Worm (Caenorhabditis elegans): Measurements from ENCODE around the gene C46E10.3.

Gene C46E10.3

DNA sequence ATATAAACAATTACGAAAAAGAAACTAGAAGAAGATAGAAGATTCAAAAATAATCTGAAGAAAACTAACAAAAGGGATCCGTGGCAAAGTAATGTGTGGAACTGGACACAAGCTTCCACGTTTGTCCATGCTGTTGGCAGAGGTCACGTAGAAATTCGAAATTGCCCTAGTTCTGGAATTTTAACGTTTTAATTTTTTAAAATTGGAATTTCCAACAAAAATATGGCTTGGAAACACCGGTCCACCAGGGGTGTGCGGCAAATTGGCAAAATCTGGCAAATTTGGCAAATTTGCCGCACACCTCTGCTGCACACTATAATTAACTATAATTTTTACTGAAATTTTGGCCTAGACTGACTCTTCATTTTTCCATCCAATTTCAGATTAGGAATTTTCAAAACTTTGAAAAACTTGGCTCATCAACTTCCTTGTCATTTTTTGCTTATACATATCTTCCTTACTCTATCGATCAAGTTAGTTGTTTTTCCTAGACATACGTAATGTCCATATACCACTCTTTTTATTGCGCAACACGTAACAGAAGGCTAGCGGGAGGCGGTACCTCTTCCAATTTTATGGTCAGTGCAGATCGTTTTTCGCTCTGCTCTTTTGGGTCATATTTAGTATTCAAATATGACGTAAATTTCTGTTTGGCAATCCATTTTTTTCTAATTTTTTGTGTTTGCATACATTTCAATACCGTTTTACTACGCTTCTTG is 39.6 kb upstream of the C46E10.3 start, which contains the start of gene F19B10.10:
TSS of gene F19B10.10 (minus strand) at position 51 of the 719 bp plus-strand sequence.
- TF ChIP-seq zip-8 (tag; optimal IDR thresholded peaks at IDR 0.05) (peak; percentile 92), nhr-237 (tag; optimal IDR thresholded peaks at IDR 0.05) (no peak)

DNA sequence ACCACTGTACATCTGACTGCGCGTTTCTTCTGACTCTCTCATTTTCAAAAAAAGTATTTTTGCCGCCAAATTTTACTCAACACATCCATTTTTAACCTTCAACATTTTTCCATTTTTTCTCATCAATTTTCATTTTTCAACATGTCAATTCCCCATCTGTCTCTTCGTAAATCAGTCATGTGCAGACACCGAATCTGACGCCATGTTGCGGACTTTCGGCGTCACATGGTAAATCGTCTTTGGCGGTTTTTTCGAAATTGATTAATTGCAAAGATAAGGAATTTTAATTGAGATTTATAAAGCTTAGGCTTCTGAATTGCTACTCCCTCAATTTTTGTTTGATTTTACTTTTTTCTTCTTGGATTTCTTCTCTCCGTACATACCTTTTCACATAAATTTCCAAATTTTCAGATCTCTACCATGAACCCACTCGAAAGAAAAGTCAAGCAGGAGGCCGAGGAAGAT is 38.3 kb upstream of the C46E10.3 start, which contains the start of gene F19B10.1:
TSS of gene F19B10.1 (plus strand) at position 415 of the 465 bp plus-strand sequence.
- TF ChIP-seq pha-4 (tag; optimal IDR thresholded peaks at IDR 0.05): peak; percentile 10
- no peak for TF ChIP-seq tbx-8 (GFP tag; optimal IDR thresholded peaks at IDR 0.05)
- TF ChIP-seq unc-62 (GFP tag; optimal IDR thresholded peaks at IDR 0.05): peak; percentile 66
- TF ChIP-seq ces-1 (GFP tag; optimal IDR thresholded peaks at IDR 0.05): no peak
- peak; percentile 26 for TF ChIP-seq mep-1 (tag; optimal IDR thresholded peaks at IDR 0.05)
- TF ChIP-seq hlh-1 (tag; optimal IDR thresholded peaks at IDR 0.05): peak; percentile 82
- peak; percentile 22 for TF ChIP-seq lin-13 (tag; optimal IDR thresholded peaks at IDR 0.05)

DNA sequence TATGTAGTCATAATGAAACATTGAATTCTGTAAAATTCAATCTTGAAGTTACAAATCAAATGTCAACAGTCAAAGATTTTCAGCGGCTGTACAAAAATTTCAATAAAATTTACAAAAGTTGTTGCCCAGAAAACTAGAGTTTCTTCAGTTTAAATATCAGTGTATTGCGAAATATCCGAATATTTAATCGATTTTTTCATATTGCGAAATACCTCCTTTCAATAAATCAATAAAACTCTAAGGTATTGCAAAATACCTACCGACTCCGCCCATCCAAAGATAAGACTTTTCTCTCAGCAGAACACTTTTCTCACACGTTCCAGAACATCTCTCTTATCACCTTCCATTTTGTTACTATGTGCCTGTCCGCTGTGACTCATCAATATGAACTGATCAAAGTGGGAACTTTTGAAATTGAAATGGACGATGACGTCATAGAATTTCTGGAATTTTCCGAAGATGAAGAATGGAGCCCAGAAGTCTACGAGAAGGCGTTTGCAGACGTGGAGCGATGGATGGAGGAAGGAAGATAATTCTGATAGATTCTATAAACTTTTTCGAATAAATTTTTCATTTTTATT is 36.5 kb upstream of the C46E10.3 start:
- peak; percentile 77 for TF ChIP-seq zip-8 (tag; optimal IDR thresholded peaks at IDR 0.05)
- TF ChIP-seq ztf-11 (tag; optimal IDR thresholded peaks at IDR 0.05): no peak

DNA sequence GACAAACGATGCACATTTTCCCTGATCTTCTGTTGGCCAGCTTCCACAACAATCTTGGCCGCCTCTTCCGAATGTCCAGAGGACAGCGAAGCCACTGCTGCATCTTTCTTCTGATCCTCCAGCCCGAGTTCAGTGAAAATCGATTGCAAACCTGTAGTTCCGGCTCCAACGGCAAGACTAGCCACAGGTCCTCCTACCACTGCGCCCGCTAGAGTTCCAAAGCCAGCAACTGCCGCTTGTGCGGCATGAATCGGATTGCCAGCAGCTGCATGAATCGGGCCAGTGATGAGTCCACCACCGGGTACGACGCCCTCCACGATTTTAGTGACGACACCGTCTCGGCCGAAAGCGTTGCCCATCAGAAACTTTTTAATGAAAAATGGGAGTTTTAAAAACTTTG is 32.8 kb upstream of the C46E10.3 start, which contains the start of gene ifas-1:
TSS of gene ifas-1 (minus strand) at position 387 of the 400 bp plus-strand sequence.
- TF ChIP-seq drap-1 (GFP tag; optimal IDR thresholded peaks at IDR 0.05): no peak
- no peak for TF ChIP-seq mab-5 (tag; optimal IDR thresholded peaks at IDR 0.05)
- TF ChIP-seq unc-62 (GFP tag; optimal IDR thresholded peaks at IDR 0.05): no peak
- TF ChIP-seq snpc-4 (tag; optimal IDR thresholded peaks at IDR 0.05): no peak
- TF ChIP-seq nhr-76 (tag; optimal IDR thresholded peaks at IDR 0.05): no peak
- no peak for TF ChIP-seq ham-2 (GFP tag; optimal IDR thresholded peaks at IDR 0.05)
- no peak for TF ChIP-seq M03D4.4 (tag; optimal IDR thresholded peaks at IDR 0.05)
- TF ChIP-seq pha-4 (tag; optimal IDR thresholded peaks at IDR 0.05): no peak

DNA sequence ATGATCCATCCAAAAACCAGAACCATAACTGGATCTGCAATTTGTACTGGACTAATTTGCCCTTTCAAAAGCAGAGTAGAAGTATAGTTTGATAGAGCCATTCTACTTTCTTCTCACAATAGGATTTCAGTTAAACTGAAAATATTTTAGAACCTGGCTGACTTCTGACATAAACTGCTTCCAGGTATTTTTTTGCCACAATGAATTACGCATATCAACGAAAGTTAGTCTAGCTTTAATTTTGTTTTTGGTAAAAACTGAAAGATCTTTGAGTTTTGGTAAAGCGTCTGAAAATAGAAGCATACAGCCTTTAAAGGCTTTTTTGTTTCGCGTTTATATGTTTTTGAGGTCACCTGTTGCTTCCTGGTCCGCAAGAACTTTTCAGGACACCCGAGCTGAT is 30.5 kb upstream of the C46E10.3 start, which contains the start of gene srx-101:
TSS of gene srx-101 (minus strand) at position 101 of the 400 bp plus-strand sequence.
- no peak for TF ChIP-seq snpc-4 (tag; optimal IDR thresholded peaks at IDR 0.05)
- TF ChIP-seq elt-3 (tag; optimal IDR thresholded peaks at IDR 0.05): no peak
- no peak for TF ChIP-seq unc-120 (tag; optimal IDR thresholded peaks at IDR 0.05; ENCODE audit: poor library complexity, severe bottlenecking)

DNA sequence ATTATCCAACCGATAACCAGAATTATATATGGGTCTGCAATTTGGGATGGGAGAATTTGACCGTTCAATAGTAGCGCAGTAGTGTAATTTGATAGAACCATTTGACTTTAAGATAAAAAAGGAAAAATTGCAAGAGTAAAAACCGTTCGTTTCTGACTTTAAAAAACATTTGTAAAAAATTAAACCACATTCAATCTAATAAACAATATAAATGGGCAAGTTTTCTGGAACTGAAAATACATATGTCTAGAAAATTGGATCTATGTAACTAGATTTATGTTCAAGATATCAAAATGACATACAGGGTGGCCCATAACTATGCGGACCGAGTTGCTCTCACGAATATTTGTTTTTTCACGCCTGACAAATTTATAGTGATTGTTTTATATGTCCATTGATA is 26.5 kb upstream of the C46E10.3 start, which contains the start of gene srx-102:
TSS of gene srx-102 (minus strand) at position 101 of the 400 bp plus-strand sequence.
- TF ChIP-seq zip-8 (tag; optimal IDR thresholded peaks at IDR 0.05): no peak
- no peak for TF ChIP-seq cnd-1 (tag; optimal IDR thresholded peaks at IDR 0.05)
- TF ChIP-seq bed-3 (GFP tag; optimal IDR thresholded peaks at IDR 0.05): no peak
- no peak for TF ChIP-seq ceh-39 (tag; optimal IDR thresholded peaks at IDR 0.05)
- TF ChIP-seq unc-62 (GFP tag; optimal IDR thresholded peaks at IDR 0.05): no peak
- no peak for TF ChIP-seq M03D4.4 (tag; optimal IDR thresholded peaks at IDR 0.05)
- TF ChIP-seq nhr-237 (tag; optimal IDR thresholded peaks at IDR 0.05): no peak
- TF ChIP-seq mep-1 (tag; optimal IDR thresholded peaks at IDR 0.05): no peak
- no peak for TF ChIP-seq hlh-1 (tag; optimal IDR thresholded peaks at IDR 0.05)
- TF ChIP-seq nhr-76 (tag; optimal IDR thresholded peaks at IDR 0.05): no peak
- no peak for TF ChIP-seq lin-32 (GFP tag; optimal IDR thresholded peaks at IDR 0.05)
- no peak for TF ChIP-seq elt-3 (tag; optimal IDR thresholded peaks at IDR 0.05)

DNA sequence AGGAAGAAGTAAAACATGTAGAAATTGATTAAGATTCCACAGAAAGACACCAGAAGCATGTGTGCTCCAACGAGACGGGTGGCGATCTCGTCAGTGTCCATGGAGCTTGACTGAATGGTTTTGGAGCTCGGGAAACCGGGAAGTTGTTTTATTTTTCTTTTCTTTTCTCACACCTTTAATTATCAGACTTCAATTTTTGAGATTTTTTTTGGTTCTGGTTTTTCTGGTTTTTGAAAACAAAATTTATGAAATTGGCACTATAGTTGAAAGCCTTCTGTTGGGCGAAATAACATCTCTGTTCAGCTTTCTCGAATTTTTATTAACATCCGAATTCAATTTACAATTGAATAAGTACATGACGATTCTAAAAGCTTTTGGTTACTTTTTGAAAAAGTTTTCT is 21.5 kb upstream of the C46E10.3 start, which contains the start of gene srx-104:
TSS of gene srx-104 (minus strand) at position 101 of the 400 bp plus-strand sequence.
- TF ChIP-seq snpc-4 (tag; optimal IDR thresholded peaks at IDR 0.05): no peak
- TF ChIP-seq nhr-2 (tag; optimal IDR thresholded peaks at IDR 0.05): no peak
- no peak for TF ChIP-seq nhr-28 (tag; optimal IDR thresholded peaks at IDR 0.05)
- no peak for TF ChIP-seq unc-39 (tag; optimal IDR thresholded peaks at IDR 0.05)
- no peak for TF ChIP-seq ham-2 (GFP tag; optimal IDR thresholded peaks at IDR 0.05)
- TF ChIP-seq drap-1 (GFP tag; optimal IDR thresholded peaks at IDR 0.05): no peak
- TF ChIP-seq unc-62 (GFP tag; optimal IDR thresholded peaks at IDR 0.05): no peak
- no peak for TF ChIP-seq mls-2 (tag; optimal IDR thresholded peaks at IDR 0.05)
- no peak for TF ChIP-seq zip-8 (tag; optimal IDR thresholded peaks at IDR 0.05)
